Worm (Caenorhabditis elegans) whole organism, L3 larva: ENCODE measurements around the gene F20G2.1.

Source experiments
- ZK546.5 ChIP-seq: sonication (generic microtip); optimal IDR thresholded peaks from 2 replicates; lab custom pipeline; 2017; ENCODE audit warnings: missing biosample characterization, missing genetic modification characterization
- aly-2 ChIP-seq: fragments of 150-350 bp; optimal IDR thresholded peaks from 2 replicates; lab custom pipeline; 2014; ENCODE audit warnings: missing biosample characterization, missing genetic modification characterization
- ceh-82 ChIP-seq: fragments of 150-350 bp; optimal IDR thresholded peaks from 2 replicates; lab custom pipeline; 2014; ENCODE audit warnings: missing biosample characterization, missing genetic modification characterization
- elt-1 ChIP-seq: fragments of 150-350 bp; optimal IDR thresholded peaks from 2 replicates; lab custom pipeline; 2014; ENCODE audit warnings: missing biosample characterization, missing genetic modification characterization
- fkh-10 ChIP-seq: sonication (generic microtip); optimal IDR thresholded peaks from 2 replicates; lab custom pipeline; 2017; ENCODE audit warnings: missing biosample characterization, missing genetic modification reagents, missing genetic modification characterization
- nhr-11 ChIP-seq: fragments of 150-350 bp; optimal IDR thresholded peaks from 2 replicates; lab custom pipeline; 2014; ENCODE audit warnings: missing biosample characterization, missing genetic modification characterization
- nhr-23 ChIP-seq: fragments of 150-350 bp; optimal IDR thresholded peaks from 2 replicates; lab custom pipeline; 2014; ENCODE audit warnings: missing biosample characterization, missing genetic modification reagents, missing genetic modification characterization
- nhr-43 ChIP-seq: sonication (generic microtip); optimal IDR thresholded peaks from 2 replicates; lab custom pipeline; 2016; ENCODE audit warnings: mild to moderate bottlenecking, missing genetic modification characterization, missing compliant biosample characterization; ENCODE audit not compliant: poor library complexity, severe bottlenecking
- unc-62 ChIP-seq: fragments of 150-350 bp; sonication (generic microtip); optimal IDR thresholded peaks from 4 replicates; lab custom pipeline; 2014; ENCODE audit warnings: missing biosample characterization, missing genetic modification reagents, missing genetic modification characterization

- peak; percentile 43 for TF ChIP-seq nhr-43 (tag; lab: Kevin White, UChicago)
- TF ChIP-seq ZK546.5 (tag; lab: Kevin White, UChicago): no peak
- no peak for TF ChIP-seq aly-2
- peak; percentile 4 for TF ChIP-seq ceh-82 (tag; lab: Kevin White, UChicago)
- TF ChIP-seq unc-62 (GFP tag; lab: Kevin White, UChicago): no peak
- TF ChIP-seq elt-1: no peak
- TF ChIP-seq fkh-10 (GFP tag; lab: Kevin White, UChicago): peak; percentile 60
- TF ChIP-seq nhr-23 (tag; lab: Kevin White, UChicago): peak; percentile 67
- TF ChIP-seq nhr-11 (tag; lab: Kevin White, UChicago): peak; percentile 48
Measured at ce11 chrV:13715223-13715686, 38.1 kb downstream of the F20G2.1 start, which contains the start of gene zipt-9.
